Worm (Caenorhabditis elegans) whole organism, young adult: ENCODE data around the gene mdt-20.

Experiments
- B0019.2 ChIP-seq: fragments of 200-800 bp; sonication (Bioruptor generic); conservative IDR thresholded peaks from 2 replicates; pipeline ENCODE4 v1.3.6; 2022; ENCODE audit warnings: missing genetic modification reagents, missing genetic modification characterization, missing compliant biosample characterization
- B0336.3 ChIP-seq: fragments of 200-800 bp; sonication (Bioruptor generic); IDR thresholded peaks from 2 replicates; pipeline ENCODE4 v1.3.6; 2022; ENCODE audit warnings: missing genetic modification characterization, missing compliant biosample characterization
- C17E4.6 ChIP-seq: fragments of 200-800 bp; sonication (Bioruptor generic); IDR thresholded peaks from 2 replicates; pipeline ENCODE4 v1.3.6; 2022; ENCODE audit warnings: missing genetic modification reagents, missing genetic modification characterization, missing compliant biosample characterization
- F22D6.2 ChIP-seq: sonication (generic microtip); optimal IDR thresholded peaks from 2 replicates; lab custom pipeline; 2016; ENCODE audit warnings: mild to moderate bottlenecking, missing genetic modification characterization, missing compliant biosample characterization
- F23B12.7 ChIP-seq: sonication (generic microtip); optimal IDR thresholded peaks from 2 replicates; lab custom pipeline; 2017; ENCODE audit warnings: missing genetic modification characterization, mild to moderate bottlenecking, missing compliant biosample characterization, antibody characterized with exemption, moderate library complexity; ENCODE audit not compliant: insufficient read depth
- F49E8.2 ChIP-seq: sonication (generic microtip); optimal IDR thresholded peaks from 3 replicates; lab custom pipeline; 2017; ENCODE audit warnings: missing genetic modification characterization, mild to moderate bottlenecking, missing compliant biosample characterization, antibody characterized with exemption, moderate library complexity; ENCODE audit not compliant: insufficient read depth
- F55B11.4 ChIP-seq: sonication (generic microtip); optimal IDR thresholded peaks from 2 replicates; lab custom pipeline; 2016; ENCODE audit warnings: missing compliant biosample characterization, missing genetic modification characterization, borderline replicate concordance; ENCODE audit not compliant: insufficient read depth
- T07F8.4 ChIP-seq: sonication (generic microtip); optimal IDR thresholded peaks from 2 replicates; lab custom pipeline; 2016; ENCODE audit warnings: mild to moderate bottlenecking, missing genetic modification characterization, moderate library complexity, missing compliant biosample characterization
- Y56A3A.18 ChIP-seq: fragments of 200-800 bp; sonication (Bioruptor generic); IDR thresholded peaks from 2 replicates; pipeline ENCODE4 v1.3.6; 2022; ENCODE audit warnings: missing genetic modification reagents, missing genetic modification characterization, missing compliant biosample characterization
- Y95B8A.8 ChIP-seq: fragments of 200-800 bp; sonication (Bioruptor generic); IDR thresholded peaks from 2 replicates; pipeline ENCODE4 v1.3.6; 2022; ENCODE audit warnings: missing genetic modification reagents, missing genetic modification characterization, missing compliant biosample characterization
- akir-1 ChIP-seq: fragments of 200-800 bp; sonication (Bioruptor generic); optimal IDR thresholded peaks from 2 replicates; lab custom pipeline; 2018; ENCODE audit warnings: mild to moderate bottlenecking, missing genetic modification characterization, moderate library complexity, missing compliant biosample characterization
- ama-1 ChIP-seq, 3 experiments: fragments of 150-350 bp in 1 of 3; sonication (generic microtip) in 2 of 3; optimal IDR thresholded peaks; 2 replicates each; lab custom pipeline; 2014 to 2018; ENCODE audit warnings: missing biosample characterization in 2 of 3, missing genetic modification characterization in 2 of 3, missing genetic modification reagents in 2 of 3
- attf-3 ChIP-seq: fragments of 200-800 bp; sonication (Bioruptor generic); conservative IDR thresholded peaks from 2 replicates; pipeline ENCODE4 v1.3.6; 2022; ENCODE audit warnings: missing genetic modification reagents, missing genetic modification characterization, missing compliant biosample characterization
- ceh-100 ChIP-seq: fragments of 200-800 bp; sonication (Bioruptor generic); IDR thresholded peaks from 2 replicates; pipeline ENCODE4 v1.3.6; 2022; ENCODE audit warnings: missing genetic modification reagents, missing genetic modification characterization, missing compliant biosample characterization
- ceh-40 ChIP-seq: fragments of 200-800 bp; sonication (Bioruptor generic); IDR thresholded peaks from 2 replicates; pipeline ENCODE4 v1.3.6; 2022; ENCODE audit warnings: missing genetic modification characterization, missing compliant biosample characterization
- dox-1 ChIP-seq: fragments of 200-800 bp; sonication (Bioruptor generic); IDR thresholded peaks from 2 replicates; pipeline ENCODE4 v1.3.6; 2022; ENCODE audit warnings: missing genetic modification reagents, missing genetic modification characterization, missing compliant biosample characterization
- ets-4 ChIP-seq: fragments of 200-800 bp; sonication (Bioruptor generic); optimal IDR thresholded peaks from 2 replicates; lab custom pipeline; 2018; ENCODE audit warnings: mild to moderate bottlenecking, missing genetic modification characterization, missing compliant biosample characterization
- fkh-3 ChIP-seq: sonication (generic microtip); optimal IDR thresholded peaks from 2 replicates; lab custom pipeline; 2016; ENCODE audit warnings: mild to moderate bottlenecking, missing genetic modification characterization, missing compliant biosample characterization
- him-1 ChIP-seq: sonication (generic microtip); optimal IDR thresholded peaks from 2 replicates; lab custom pipeline; 2016; ENCODE audit warnings: missing genotype, missing genetic modification reagents, missing genetic modification characterization, missing compliant biosample characterization
- hmg-1.2 ChIP-seq: fragments of 200-800 bp; sonication (Bioruptor generic); IDR thresholded peaks from 2 replicates; pipeline ENCODE4 v1.3.6; 2022; ENCODE audit warnings: missing genetic modification reagents, missing genetic modification characterization, missing compliant biosample characterization
- hrde-1 ChIP-seq: sonication (generic microtip); optimal IDR thresholded peaks from 2 replicates; lab custom pipeline; 2016; ENCODE audit warnings: missing genetic modification characterization, mild to moderate bottlenecking, missing compliant biosample characterization, moderate library complexity, missing genotype, missing genetic modification reagents, borderline replicate concordance
- hsf-1 ChIP-seq: fragments of 200-800 bp; sonication (Bioruptor generic); IDR thresholded peaks from 2 replicates; pipeline ENCODE4 v1.3.6; 2022; ENCODE audit warnings: missing genetic modification reagents, missing genetic modification characterization, missing compliant biosample characterization
- lag-1 ChIP-seq: fragments of 200-800 bp; sonication (Bioruptor generic); IDR thresholded peaks from 2 replicates; pipeline ENCODE4 v1.3.6; 2022; ENCODE audit warnings: missing genetic modification reagents, missing genetic modification characterization, missing compliant biosample characterization
- let-526 ChIP-seq: fragments of 200-800 bp; sonication (Bioruptor generic); IDR thresholded peaks from 2 replicates; pipeline ENCODE4 v1.3.6; 2022; ENCODE audit warnings: missing genetic modification reagents, missing genetic modification characterization, missing compliant biosample characterization
- lin-26 ChIP-seq: fragments of 200-800 bp; sonication (Bioruptor generic); IDR thresholded peaks from 2 replicates; pipeline ENCODE4 v1.3.6; 2022; ENCODE audit warnings: missing genetic modification reagents, missing genetic modification characterization, missing compliant biosample characterization
- madf-8 ChIP-seq: fragments of 200-800 bp; sonication (Bioruptor generic); conservative IDR thresholded peaks from 2 replicates; pipeline ENCODE4 v1.3.6; 2022; ENCODE audit warnings: missing genetic modification reagents, missing genetic modification characterization, missing compliant biosample characterization
- mes-4 ChIP-seq: sonication (generic microtip); optimal IDR thresholded peaks from 2 replicates; lab custom pipeline; 2016; ENCODE audit warnings: missing genotype, missing genetic modification characterization, missing compliant biosample characterization
- nfya-2 ChIP-seq: fragments of 200-800 bp; sonication (Bioruptor generic); IDR thresholded peaks from 2 replicates; pipeline ENCODE4 v1.3.6; 2022; ENCODE audit warnings: missing genetic modification reagents, missing genetic modification characterization, missing compliant biosample characterization
- nfyb-1 ChIP-seq: fragments of 200-800 bp; sonication (Bioruptor generic); IDR thresholded peaks from 2 replicates; pipeline ENCODE4 v1.3.6; 2022; ENCODE audit warnings: missing genetic modification reagents, missing genetic modification characterization, missing compliant biosample characterization
- nhr-120 ChIP-seq: fragments of 200-800 bp; sonication (Bioruptor generic); IDR thresholded peaks from 2 replicates; pipeline ENCODE4 v1.3.6; 2022; ENCODE audit warnings: missing genetic modification characterization, missing compliant biosample characterization
- nhr-80 ChIP-seq: sonication (generic microtip); optimal IDR thresholded peaks from 2 replicates; lab custom pipeline; 2016; ENCODE audit warnings: missing genetic modification characterization, missing compliant biosample characterization
- nhr-90 ChIP-seq: sonication (generic microtip); optimal IDR thresholded peaks from 2 replicates; lab custom pipeline; 2016; ENCODE audit warnings: missing genotype, mild to moderate bottlenecking, missing genetic modification characterization, missing compliant biosample characterization
- pbrm-1 ChIP-seq: fragments of 200-800 bp; sonication (Bioruptor generic); IDR thresholded peaks from 2 replicates; pipeline ENCODE4 v1.3.6; 2022; ENCODE audit warnings: missing genetic modification reagents, missing genetic modification characterization, missing compliant biosample characterization
- repo-1 ChIP-seq: sonication (generic microtip); optimal IDR thresholded peaks from 2 replicates; lab custom pipeline; 2017; ENCODE audit warnings: mild to moderate bottlenecking, missing genetic modification characterization, missing compliant biosample characterization
- snpc-1.3 ChIP-seq: sonication (generic microtip); optimal IDR thresholded peaks from 2 replicates; lab custom pipeline; 2017; ENCODE audit warnings: missing genetic modification characterization, mild to moderate bottlenecking, missing compliant biosample characterization, antibody characterized with exemption, moderate library complexity, missing genotype, missing genetic modification reagents; ENCODE audit not compliant: insufficient read depth
- tbp1 ChIP-seq: fragments of 200-800 bp; sonication (Bioruptor generic); optimal IDR thresholded peaks from 2 replicates; lab custom pipeline; 2018; ENCODE audit warnings: mild to moderate bottlenecking, missing genetic modification characterization, missing compliant biosample characterization
- tbx-9 ChIP-seq: sonication (generic microtip); optimal IDR thresholded peaks from 2 replicates; lab custom pipeline; 2016; ENCODE audit warnings: borderline replicate concordance, missing genetic modification characterization, inconsistent platforms, missing compliant biosample characterization
- tlf-1 ChIP-seq: fragments of 200-800 bp; sonication (Bioruptor generic); optimal IDR thresholded peaks from 2 replicates; lab custom pipeline; 2018; ENCODE audit warnings: mild to moderate bottlenecking, missing genetic modification characterization, missing compliant biosample characterization
- unc-130 ChIP-seq: sonication (generic microtip); optimal IDR thresholded peaks from 2 replicates; lab custom pipeline; 2016; ENCODE audit warnings: missing genetic modification reagents, missing genetic modification characterization, missing compliant biosample characterization
- ztf-22 ChIP-seq: fragments of 200-800 bp; sonication (Bioruptor generic); optimal IDR thresholded peaks from 2 replicates; lab custom pipeline; 2018; ENCODE audit warnings: mild to moderate bottlenecking, missing genetic modification characterization, moderate library complexity, missing compliant biosample characterization
- ztf-25 ChIP-seq: fragments of 200-800 bp; sonication (Bioruptor generic); IDR thresholded peaks from 2 replicates; pipeline ENCODE4 v1.3.6; 2022; ENCODE audit warnings: missing genetic modification reagents, missing genetic modification characterization, missing compliant biosample characterization

Gene mdt-20

DNA sequence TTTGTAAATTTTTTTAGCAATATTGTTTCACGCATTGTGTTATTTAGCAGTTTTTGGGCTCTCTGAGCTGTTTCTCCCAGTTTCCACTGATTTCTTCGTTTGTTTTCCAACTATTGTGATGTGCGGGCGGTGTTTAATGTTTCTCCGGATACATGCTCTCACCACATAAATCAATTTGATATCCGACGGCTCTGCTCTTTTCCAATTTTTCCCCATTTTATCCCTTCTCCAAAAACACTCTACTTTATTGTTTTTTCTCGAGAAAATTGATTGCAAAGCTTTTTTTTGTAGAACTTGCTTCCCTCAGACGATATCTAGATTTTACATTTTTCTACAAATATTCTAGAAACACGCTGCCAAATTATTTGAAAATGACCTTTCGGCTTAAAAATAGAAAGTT lies 27.9 kb downstream of the mdt-20 start:
- no peak for TF ChIP-seq snpc-1.3
- no peak for TF ChIP-seq lin-26 (GFP tag; lab: Robert Waterston, UW)
- TF ChIP-seq nfyb-1 (GFP tag; lab: Robert Waterston, UW): no peak
- TF ChIP-seq F23B12.7 (tag; lab: Kevin White, UChicago): no peak
- no peak for TF ChIP-seq F49E8.2 (tag; lab: Kevin White, UChicago)
- TF ChIP-seq ceh-100: no peak
- TF ChIP-seq attf-3: no peak
- TF ChIP-seq pbrm-1 (GFP tag; lab: Robert Waterston, UW): no peak
- TF ChIP-seq repo-1 (tag; lab: Kevin White, UChicago): no peak

ce11 chrIV:1216290-1216689 lies 28.7 kb downstream of the mdt-20 start, which contains the start of gene W09G12.9:
Gene W09G12.9, plus strand, starts transcription at chrIV:1216590.
- TF ChIP-seq ama-1 (optimal IDR thresholded peaks at IDR 0.05; lab: Kevin White, UChicago): no peak
- TF ChIP-seq ama-1 (GFP tag; optimal IDR thresholded peaks at IDR 0.05; lab: Kevin White, UChicago): no peak
- peak; percentile 40 for TF ChIP-seq nhr-80 (tag; lab: Kevin White, UChicago)

ce11 chrIV:1221167-1221566 lies 33.6 kb downstream of the mdt-20 start, which contains the start of gene W09G12.10:
Gene W09G12.10, minus strand, starts transcription at chrIV:1221287.
- peak; percentile 81 for TF ChIP-seq hmg-1.2 (GFP tag; lab: Robert Waterston, UW)
- TF ChIP-seq unc-130 (GFP tag; lab: Kevin White, UChicago): no peak

ce11 chrIV:1224781-1225180 lies 37.2 kb downstream of the mdt-20 start:
- TF ChIP-seq attf-3: no peak
- no peak for TF ChIP-seq hsf-1 (GFP tag; lab: Robert Waterston, UW)
- TF ChIP-seq dox-1 (GFP tag; lab: Robert Waterston, UW): no peak
- TF ChIP-seq tbx-9 (tag; lab: Kevin White, UChicago): no peak
- no peak for TF ChIP-seq T07F8.4
- no peak for TF ChIP-seq nhr-120 (GFP tag; lab: Robert Waterston, UW)
- TF ChIP-seq him-1: no peak
- no peak for TF ChIP-seq Y56A3A.18 (GFP tag; lab: Robert Waterston, UW)
- no peak for TF ChIP-seq tlf-1
- TF ChIP-seq nhr-80 (tag; lab: Kevin White, UChicago): no peak
- TF ChIP-seq hrde-1 (tag; lab: Kevin White, UChicago): no peak
- no peak for TF ChIP-seq nfyb-1 (GFP tag; lab: Robert Waterston, UW)
- TF ChIP-seq B0336.3 (GFP tag; lab: Robert Waterston, UW): no peak
- no peak for TF ChIP-seq nfya-2
- no peak for TF ChIP-seq let-526
- TF ChIP-seq ztf-22 (GFP tag; lab: Kevin White, UChicago): no peak
- TF ChIP-seq fkh-3 (tag; lab: Kevin White, UChicago): no peak
- no peak for TF ChIP-seq madf-8 (GFP tag; lab: Robert Waterston, UW)
- TF ChIP-seq tbp1 (GFP tag; lab: Kevin White, UChicago): no peak

DNA sequence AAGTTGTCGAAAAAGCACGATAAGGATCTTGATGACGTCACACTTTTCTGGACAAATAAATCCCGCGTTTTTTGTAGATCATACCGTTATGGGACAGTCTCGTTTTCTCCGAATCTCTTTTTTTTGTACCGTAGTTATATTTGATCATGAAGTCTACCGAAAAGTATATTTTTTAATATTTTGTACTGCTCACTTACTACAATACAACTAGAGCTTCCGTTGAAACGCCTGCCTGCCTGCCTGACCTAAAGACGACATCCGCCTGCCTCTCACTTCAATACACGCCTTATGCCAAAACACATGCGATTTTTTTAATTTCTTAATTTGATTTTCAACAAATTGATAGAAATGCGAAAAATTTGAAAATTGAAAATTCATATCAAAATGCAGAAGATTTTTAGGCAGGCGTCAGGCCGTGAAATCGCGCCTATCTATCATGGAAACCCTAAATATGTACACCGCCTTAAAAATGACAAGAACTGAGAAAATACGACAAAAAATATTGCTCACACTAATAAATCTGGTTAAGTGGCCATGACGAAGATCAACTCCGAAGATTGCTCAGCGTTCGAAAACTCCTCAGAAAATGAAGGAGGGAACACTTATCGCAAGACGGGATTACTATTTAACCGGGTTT lies 38.1 kb downstream of the mdt-20 start, which contains the start of gene W09G12.8:
TSS of gene W09G12.8 (plus strand) at position 587 of the 637 bp plus-strand sequence.
- TF ChIP-seq mes-4 (tag; lab: Kevin White, UChicago) (no peak), B0019.2 (no peak), him-1 (no peak), F55B11.4 (tag; lab: Kevin White, UChicago) (no peak), ztf-22 (GFP tag; lab: Kevin White, UChicago) (no peak), nhr-90 (tag; lab: Kevin White, UChicago) (no peak), ztf-25 (GFP tag; lab: Robert Waterston, UW) (no peak), C17E4.6 (GFP tag; lab: Robert Waterston, UW) (no peak), lag-1 (no peak), ets-4 (GFP tag; lab: Kevin White, UChicago) (no peak), Y56A3A.18 (GFP tag; lab: Robert Waterston, UW) (no peak), akir-1 (GFP tag; lab: Kevin White, UChicago) (no peak), Y95B8A.8 (GFP tag; lab: Robert Waterston, UW) (no peak), F22D6.2 (tag; lab: Kevin White, UChicago) (no peak), ceh-40 (no peak), nfyb-1 (GFP tag; lab: Robert Waterston, UW) (no peak)
